Worm (Caenorhabditis elegans): ENCODE data around the gene R02D5.10.

ce11 chrV:14468931-14469330, 13.2 kb upstream of the R02D5.10 start, which contains the start of gene clec-57:
- TF ChIP-seq lin-32 (GFP tag; optimal IDR thresholded peaks at IDR 0.05) (no peak), hlh-1 (tag; optimal IDR thresholded peaks at IDR 0.05) (no peak), nhr-28 (tag; optimal IDR thresholded peaks at IDR 0.05) (no peak), ztf-11 (tag; optimal IDR thresholded peaks at IDR 0.05) (no peak), unc-62 (GFP tag; optimal IDR thresholded peaks at IDR 0.05) (no peak), pha-4 (tag; optimal IDR thresholded peaks at IDR 0.05) (no peak), snpc-4 (tag; optimal IDR thresholded peaks at IDR 0.05) (no peak), blmp-1 (tag; optimal IDR thresholded peaks at IDR 0.05) (no peak), mab-5 (tag; optimal IDR thresholded peaks at IDR 0.05) (no peak), mep-1 (tag; optimal IDR thresholded peaks at IDR 0.05) (no peak), lsy-2 (tag; optimal IDR thresholded peaks at IDR 0.05) (no peak), ceh-83 (GFP tag; optimal IDR thresholded peaks at IDR 0.05) (no peak), mls-2 (tag; optimal IDR thresholded peaks at IDR 0.05) (no peak), elt-1 (tag; optimal IDR thresholded peaks at IDR 0.05; ENCODE audit: borderline replicate concordance, insufficient read depth) (no peak)

Data from whole organism, mixed stage, embryonic.